Worm (Caenorhabditis elegans): ENCODE results near the gene C54C6.4.

The C54C6.4 gene

DNA sequence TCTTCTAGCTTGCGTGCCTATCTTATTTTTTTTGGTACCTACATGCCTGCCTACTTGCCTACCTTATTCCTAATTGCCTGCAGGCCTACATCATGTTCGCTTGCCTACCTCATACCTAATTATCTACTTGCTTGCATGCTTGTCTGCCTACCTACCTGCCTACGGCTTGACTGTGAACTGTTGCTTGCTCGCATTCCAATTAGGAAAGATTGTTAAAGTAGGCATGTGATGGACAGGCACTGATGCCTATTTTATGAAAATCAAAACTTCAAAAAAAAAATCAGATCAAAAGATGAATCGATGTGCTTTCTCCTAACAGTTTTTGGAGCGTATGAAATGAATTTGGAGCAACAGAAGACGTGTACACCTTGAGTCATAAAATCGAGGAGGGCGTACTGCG, 3.1 kb upstream of the C54C6.4 start:
- TF ChIP-seq nhr-23 (tag; optimal IDR thresholded peaks at IDR 0.05) (no peak), ceh-82 (tag; optimal IDR thresholded peaks at IDR 0.05) (no peak), nhr-237 (tag; optimal IDR thresholded peaks at IDR 0.05) (no peak), C34F6.9 (tag; optimal IDR thresholded peaks at IDR 0.05) (no peak), F13H6.1 (tag; optimal IDR thresholded peaks at IDR 0.05) (no peak), nhr-25 (tag; optimal IDR thresholded peaks at IDR 0.05) (no peak), snpc-4 (tag; optimal IDR thresholded peaks at IDR 0.05) (no peak), gmeb-1 (tag; optimal IDR thresholded peaks at IDR 0.05) (no peak), fos-1 (tag; optimal IDR thresholded peaks at IDR 0.05) (no peak), ztf-1 (GFP tag; conservative IDR thresholded peaks at IDR 0.05) (no peak)

DNA sequence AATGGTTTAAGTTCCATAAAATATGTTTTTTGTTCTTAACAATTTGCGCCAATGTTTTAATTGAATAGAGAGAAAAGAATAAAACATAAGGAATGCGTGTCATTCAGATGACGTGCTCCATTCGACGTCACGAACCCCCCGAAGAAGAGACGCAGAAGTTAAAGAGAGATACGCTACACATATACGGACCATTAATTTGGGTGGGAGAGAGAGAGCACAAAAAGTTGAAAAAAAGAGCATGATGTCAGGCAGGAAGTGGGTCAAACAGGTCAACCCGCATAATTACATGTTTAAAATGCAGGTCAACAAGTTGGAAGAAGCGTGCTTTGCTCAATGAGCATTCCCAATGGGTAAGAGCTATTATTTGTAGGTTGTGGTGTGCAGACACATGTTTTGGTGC, 6.8 kb downstream of the C54C6.4 start:
- TF ChIP-seq mab-5 (tag; optimal IDR thresholded peaks at IDR 0.05) (no peak), skn-1 (tag; optimal IDR thresholded peaks at IDR 0.05) (no peak), elt-3 (tag; optimal IDR thresholded peaks at IDR 0.05) (no peak), ama-1 (optimal IDR thresholded peaks at IDR 0.05) (no peak), Y55F3AM.14 (GFP tag; optimal IDR thresholded peaks at IDR 0.05) (no peak), unc-55 (GFP tag; optimal IDR thresholded peaks at IDR 0.05) (no peak), C34F6.9 (tag; optimal IDR thresholded peaks at IDR 0.05) (peak; percentile 7), nhr-6 (tag; optimal IDR thresholded peaks at IDR 0.05) (no peak), egl-27 (tag; optimal IDR thresholded peaks at IDR 0.05) (no peak), mbf-1 (tag; optimal IDR thresholded peaks at IDR 0.05) (no peak), nhr-23 (tag; optimal IDR thresholded peaks at IDR 0.05) (no peak), ZK546.5 (tag; optimal IDR thresholded peaks at IDR 0.05) (no peak), sma-9 (GFP tag; optimal IDR thresholded peaks at IDR 0.05) (peak; percentile 61), sma-9 (tag; optimal IDR thresholded peaks at IDR 0.05) (no peak), R02D3.7 (tag; optimal IDR thresholded peaks at IDR 0.05) (no peak), blmp-1 (tag; optimal IDR thresholded peaks at IDR 0.05; ENCODE audit: insufficient read depth) (no peak), nhr-129 (tag; optimal IDR thresholded peaks at IDR 0.05) (peak; percentile 7), ceh-16 (tag; optimal IDR thresholded peaks at IDR 0.05) (no peak), sem-4 (tag; optimal IDR thresholded peaks at IDR 0.05) (peak; percentile 2), elt-1 (tag; optimal IDR thresholded peaks at IDR 0.05) (no peak), crh-2 (tag; optimal IDR thresholded peaks at IDR 0.05) (peak; percentile 66), fos-1 (tag; optimal IDR thresholded peaks at IDR 0.05) (no peak), alr-1 (tag; optimal IDR thresholded peaks at IDR 0.05) (no peak), dmd-4 (tag; optimal IDR thresholded peaks at IDR 0.05) (no peak), unc-39 (tag; optimal IDR thresholded peaks at IDR 0.05) (no peak), peb-1 (tag; optimal IDR thresholded peaks at IDR 0.05) (no peak), gmeb-1 (tag; optimal IDR thresholded peaks at IDR 0.05) (no peak), nhr-77 (tag; optimal IDR thresholded peaks at IDR 0.05) (no peak), ztf-4 (tag; optimal IDR thresholded peaks at IDR 0.05) (no peak), aly-2 (tag; optimal IDR thresholded peaks at IDR 0.05) (no peak), F13H6.1 (tag; optimal IDR thresholded peaks at IDR 0.05) (peak; percentile 39), unc-62 (GFP tag; optimal IDR thresholded peaks at IDR 0.05) (no peak), lin-11 (tag; optimal IDR thresholded peaks at IDR 0.05) (no peak), sma-3 (GFP tag; optimal IDR thresholded peaks at IDR 0.05) (no peak), ztf-11 (tag; optimal IDR thresholded peaks at IDR 0.05) (no peak), nhr-21 (tag; optimal IDR thresholded peaks at IDR 0.05) (no peak), nhr-237 (tag; optimal IDR thresholded peaks at IDR 0.05) (no peak), snpc-4 (tag; optimal IDR thresholded peaks at IDR 0.05) (no peak), lin-13 (GFP tag; optimal IDR thresholded peaks at IDR 0.05) (no peak), mdl-1 (tag; optimal IDR thresholded peaks at IDR 0.05) (peak in 1 of 2 experiments; percentile 15), lin-39 (tag; optimal IDR thresholded peaks at IDR 0.05) (no peak), nhr-12 (tag; optimal IDR thresholded peaks at IDR 0.05) (no peak), ztf-1 (GFP tag; conservative IDR thresholded peaks at IDR 0.05) (no peak), ceh-82 (tag; optimal IDR thresholded peaks at IDR 0.05) (no peak), lsy-2 (tag; optimal IDR thresholded peaks at IDR 0.05) (peak in 1 of 2 experiments; percentile 32), zag-1 (tag; optimal IDR thresholded peaks at IDR 0.05) (no peak), nhr-10 (tag; optimal IDR thresholded peaks at IDR 0.05) (no peak)
